Worm (Caenorhabditis elegans) whole organism, late embryonic: ENCODE data around the gene rom-2.

Experiments used
- Y22D7AL.16 ChIP-seq: sonication (generic microtip); optimal IDR thresholded peaks from 2 replicates; lab custom pipeline; 2016; ENCODE audit warnings: missing genetic modification characterization, missing compliant biosample characterization
- ahr-1 ChIP-seq: sonication (generic microtip); optimal IDR thresholded peaks from 2 replicates; lab custom pipeline; 2016; ENCODE audit warnings: missing genetic modification characterization, missing compliant biosample characterization
- ama-1 ChIP-seq: fragments of 150-350 bp; optimal IDR thresholded peaks from 2 replicates; lab custom pipeline; 2014
- ceh-14 ChIP-seq: sonication (generic microtip); optimal IDR thresholded peaks from 2 replicates; lab custom pipeline; 2016; ENCODE audit warnings: missing genotype, missing genetic modification characterization, missing compliant biosample characterization
- ceh-2 ChIP-seq: sonication (generic microtip); optimal IDR thresholded peaks from 2 replicates; lab custom pipeline; 2016; ENCODE audit warnings: missing genotype, missing genetic modification characterization, missing compliant biosample characterization
- ceh-30 ChIP-seq: fragments of 150-350 bp; optimal IDR thresholded peaks from 2 replicates; lab custom pipeline; 2014; ENCODE audit warnings: missing biosample characterization, missing genetic modification characterization
- ceh-48 ChIP-seq: sonication (generic microtip); optimal IDR thresholded peaks from 2 replicates; lab custom pipeline; 2016; ENCODE audit warnings: missing genetic modification characterization, inconsistent platforms, missing compliant biosample characterization
- dmd-4 ChIP-seq: sonication (generic microtip); optimal IDR thresholded peaks from 2 replicates; lab custom pipeline; 2016; ENCODE audit warnings: borderline replicate concordance, missing genetic modification characterization, missing compliant biosample characterization
- dve-1 ChIP-seq: sonication (generic microtip); optimal IDR thresholded peaks from 2 replicates; lab custom pipeline; 2017; ENCODE audit warnings: antibody characterized with exemption, mild to moderate bottlenecking, missing genetic modification characterization, missing compliant biosample characterization
- elt-2 ChIP-seq: sonication (generic microtip); optimal IDR thresholded peaks from 2 replicates; lab custom pipeline; 2016; ENCODE audit warnings: missing genetic modification reagents, missing genetic modification characterization, missing compliant biosample characterization
- ets-4 ChIP-seq: sonication (generic microtip); optimal IDR thresholded peaks from 2 replicates; lab custom pipeline; 2016; ENCODE audit warnings: missing genetic modification characterization, missing compliant biosample characterization
- eyg-1 ChIP-seq: sonication (generic microtip); optimal IDR thresholded peaks from 2 replicates; lab custom pipeline; 2016; ENCODE audit warnings: missing genotype, missing genetic modification characterization, missing compliant biosample characterization
- fax-1 ChIP-seq: sonication (generic microtip); optimal IDR thresholded peaks from 2 replicates; lab custom pipeline; 2016; ENCODE audit warnings: missing genotype, missing genetic modification characterization, missing compliant biosample characterization
- fkh-10 ChIP-seq: fragments of 150-350 bp; optimal IDR thresholded peaks from 2 replicates; lab custom pipeline; 2014; ENCODE audit warnings: missing biosample characterization, missing genetic modification reagents, missing genetic modification characterization
- fkh-6 ChIP-seq: sonication (generic microtip); optimal IDR thresholded peaks from 2 replicates; lab custom pipeline; 2016; ENCODE audit warnings: missing genetic modification characterization, missing compliant biosample characterization
- hlh-13 ChIP-seq: fragments of 200-800 bp; sonication (Bioruptor generic); optimal IDR thresholded peaks from 2 replicates; lab custom pipeline; 2018; ENCODE audit warnings: mild to moderate bottlenecking, missing genetic modification characterization, missing compliant biosample characterization
- lin-11 ChIP-seq: fragments of 200-800 bp; sonication (Bioruptor generic); optimal IDR thresholded peaks from 2 replicates; lab custom pipeline; 2018; ENCODE audit warnings: mild to moderate bottlenecking, missing genetic modification characterization, missing compliant biosample characterization
- mec-3 ChIP-seq: sonication (generic microtip); optimal IDR thresholded peaks from 2 replicates; lab custom pipeline; 2016; ENCODE audit warnings: borderline replicate concordance, missing genetic modification characterization, missing compliant biosample characterization
- nfya-1 ChIP-seq: sonication (generic microtip); optimal IDR thresholded peaks from 2 replicates; lab custom pipeline; 2017; ENCODE audit warnings: missing genetic modification characterization, mild to moderate bottlenecking, missing compliant biosample characterization, antibody characterized with exemption, moderate library complexity
- nhr-11 ChIP-seq: fragments of 150-350 bp; optimal IDR thresholded peaks from 2 replicates; lab custom pipeline; 2014; ENCODE audit warnings: missing biosample characterization, missing genetic modification characterization
- odd-2 ChIP-seq: sonication (generic microtip); optimal IDR thresholded peaks from 2 replicates; lab custom pipeline; 2017; ENCODE audit warnings: antibody characterized with exemption, mild to moderate bottlenecking, missing genetic modification characterization, missing compliant biosample characterization
- pat-9 ChIP-seq: fragments of 200-800 bp; sonication (Bioruptor generic); optimal IDR thresholded peaks from 2 replicates; lab custom pipeline; 2018; ENCODE audit warnings: mild to moderate bottlenecking, missing genetic modification characterization, moderate library complexity, missing compliant biosample characterization
- pha-2 ChIP-seq: sonication (generic microtip); optimal IDR thresholded peaks from 2 replicates; lab custom pipeline; 2017; ENCODE audit warnings: mild to moderate bottlenecking, missing genetic modification characterization, missing compliant biosample characterization
- pha-4 ChIP-seq: fragments of 150-350 bp; optimal IDR thresholded peaks from 2 replicates; lab custom pipeline; 2018; ENCODE audit warnings: missing biosample characterization, missing genetic modification reagents, missing genetic modification characterization
- pqm-1 ChIP-seq: sonication (generic microtip); optimal IDR thresholded peaks from 2 replicates; lab custom pipeline; 2016; ENCODE audit warnings: missing genetic modification characterization, missing compliant biosample characterization
- pros-1 ChIP-seq: fragments of 150-350 bp; optimal IDR thresholded peaks from 2 replicates; lab custom pipeline; 2014; ENCODE audit warnings: missing biosample characterization, missing genetic modification reagents, missing genetic modification characterization
- rnt-1 ChIP-seq: sonication (generic microtip); optimal IDR thresholded peaks from 2 replicates; lab custom pipeline; 2016; ENCODE audit warnings: missing genetic modification characterization, missing compliant biosample characterization
- sdc-2 ChIP-seq: sonication (generic microtip); optimal IDR thresholded peaks from 2 replicates; lab custom pipeline; 2016; ENCODE audit warnings: missing genotype, missing genetic modification characterization, missing compliant biosample characterization
- sox-2 ChIP-seq: fragments of 200-800 bp; sonication (Bioruptor generic); IDR thresholded peaks from 2 replicates; pipeline ENCODE4 v1.3.6; 2022; ENCODE audit warnings: missing genetic modification reagents, missing genetic modification characterization, missing compliant biosample characterization
- sox-4 ChIP-seq: sonication (generic microtip); optimal IDR thresholded peaks from 2 replicates; lab custom pipeline; 2017; ENCODE audit warnings: mild to moderate bottlenecking, missing genetic modification characterization, inconsistent platforms, missing compliant biosample characterization
- syd-9 ChIP-seq: sonication (generic microtip); optimal IDR thresholded peaks from 2 replicates; lab custom pipeline; 2016; ENCODE audit warnings: mild to moderate bottlenecking, missing genetic modification characterization, moderate library complexity, missing compliant biosample characterization
- tbx-2 ChIP-seq: sonication (generic microtip); optimal IDR thresholded peaks from 2 replicates; lab custom pipeline; 2016; ENCODE audit warnings: missing genetic modification characterization, missing compliant biosample characterization
- tbx-7 ChIP-seq: sonication (generic microtip); optimal IDR thresholded peaks from 2 replicates; lab custom pipeline; 2016; ENCODE audit warnings: missing genotype, missing genetic modification characterization, missing compliant biosample characterization
- ttx-3 ChIP-seq: sonication (generic microtip); optimal IDR thresholded peaks from 2 replicates; lab custom pipeline; 2016; ENCODE audit warnings: missing genetic modification reagents, missing genetic modification characterization, missing compliant biosample characterization
- unc-86 ChIP-seq: sonication (generic microtip); optimal IDR thresholded peaks from 2 replicates; lab custom pipeline; 2016; ENCODE audit warnings: missing genetic modification characterization, missing compliant biosample characterization
- zip-5 ChIP-seq: sonication (generic microtip); optimal IDR thresholded peaks from 2 replicates; lab custom pipeline; 2016; ENCODE audit warnings: missing genetic modification characterization, missing compliant biosample characterization

Gene rom-2

ce11 chrIII:9564410-9564809 lies 31.1 kb downstream of the rom-2 start, which contains the start of gene C48B4.10:
C48B4.10 (minus strand) TSS chrIII:9564510.
- no peak for TF ChIP-seq ama-1 (lab: Kevin White, UChicago)
- TF ChIP-seq odd-2 (tag; lab: Kevin White, UChicago), result no peak
- no peak for TF ChIP-seq pha-4 (tag; lab: Kevin White, UChicago)
- no peak for TF ChIP-seq lin-11 (tag; lab: Kevin White, UChicago)
- TF ChIP-seq fkh-10 (GFP tag; lab: Kevin White, UChicago), result no peak
- no peak for TF ChIP-seq pros-1 (tag; lab: Kevin White, UChicago)

ce11 chrIII:9563235-9563634 lies 32.2 kb downstream of the rom-2 start, which contains the start of gene C48B4.9:
C48B4.9 (minus strand) TSS chrIII:9563335.
- TF ChIP-seq rnt-1, result no peak
- TF ChIP-seq nfya-1 (tag; lab: Kevin White, UChicago), result no peak
- TF ChIP-seq eyg-1 (tag; lab: Kevin White, UChicago), result no peak
- TF ChIP-seq mec-3 (tag; lab: Kevin White, UChicago), result no peak
- no peak for TF ChIP-seq tbx-7 (tag; lab: Kevin White, UChicago)
- TF ChIP-seq fkh-6 (tag; lab: Kevin White, UChicago), result no peak
- TF ChIP-seq ceh-2 (tag; lab: Kevin White, UChicago), result no peak
- no peak for TF ChIP-seq sdc-2
- TF ChIP-seq pros-1 (tag; lab: Kevin White, UChicago), result no peak
- no peak for TF ChIP-seq tbx-2 (tag; lab: Kevin White, UChicago)
- TF ChIP-seq fax-1 (tag; lab: Kevin White, UChicago), result no peak
- no peak for TF ChIP-seq hlh-13 (GFP tag; lab: Kevin White, UChicago)
- no peak for TF ChIP-seq zip-5 (tag; lab: Kevin White, UChicago)
- no peak for TF ChIP-seq pqm-1
- TF ChIP-seq ceh-48 (tag; lab: Kevin White, UChicago), result no peak

ce11 chrIII:9561158-9561557 lies 34.3 kb downstream of the rom-2 start, which contains the start of gene C48B4.8:
C48B4.8 (minus strand) TSS chrIII:9561258.
- TF ChIP-seq ceh-30 (tag; lab: Kevin White, UChicago) (no peak), nhr-11 (tag; lab: Kevin White, UChicago) (no peak), sox-4 (tag; lab: Kevin White, UChicago) (no peak), fkh-6 (tag; lab: Kevin White, UChicago) (no peak), lin-11 (tag; lab: Kevin White, UChicago) (no peak), unc-86 (no peak), Y22D7AL.16 (tag; lab: Kevin White, UChicago) (no peak), sox-2 (no peak), ceh-14 (tag; lab: Kevin White, UChicago) (no peak), ahr-1 (tag; lab: Kevin White, UChicago) (no peak), syd-9 (tag; lab: Kevin White, UChicago) (no peak), elt-2 (no peak), dve-1 (tag; lab: Kevin White, UChicago) (no peak), pha-2 (tag; lab: Kevin White, UChicago) (no peak), ttx-3 (tag; lab: Kevin White, UChicago) (no peak), pat-9 (no peak), ets-4 (no peak), sdc-2 (no peak)
- TF ChIP-seq, all 69 proteins: peak for 0

- TF ChIP-seq pha-2 (tag; lab: Kevin White, UChicago), result no peak
- TF ChIP-seq mec-3 (tag; lab: Kevin White, UChicago), result no peak
- TF ChIP-seq tbx-2 (tag; lab: Kevin White, UChicago), result no peak
- no peak for TF ChIP-seq nhr-11 (tag; lab: Kevin White, UChicago)
- no peak for TF ChIP-seq dmd-4 (tag; lab: Kevin White, UChicago)
Observed at ce11 chrIII:9559381-9559881, 36.0 kb downstream of the rom-2 start, which contains the start of gene C48B4.7. C48B4.7 (minus strand) TSS chrIII:9559431.
